Worm (Caenorhabditis elegans) whole organism, young adult: Measurements from ENCODE around the gene Y57E12B.1.
A peak's percentile ranks its signal among the peaks of the same experiment; 100 is the strongest.

Source experiments
- B0035.1 ChIP-seq: sonication (generic microtip); optimal IDR thresholded peaks from 2 replicates; lab custom pipeline; 2016; ENCODE audit warnings: missing genetic modification characterization, mild to moderate bottlenecking, missing compliant biosample characterization, missing genotype, missing genetic modification reagents
- B0261.1 ChIP-seq: sonication (generic microtip); optimal IDR thresholded peaks from 2 replicates; lab custom pipeline; 2016; ENCODE audit warnings: mild to moderate bottlenecking, missing genetic modification characterization, moderate library complexity, missing compliant biosample characterization
- B0336.3 ChIP-seq: fragments of 200-800 bp; sonication (Bioruptor generic); IDR thresholded peaks from 2 replicates; pipeline ENCODE4 v1.3.6; 2022; ENCODE audit warnings: missing genetic modification characterization, missing compliant biosample characterization
- C17E4.6 ChIP-seq: fragments of 200-800 bp; sonication (Bioruptor generic); IDR thresholded peaks from 2 replicates; pipeline ENCODE4 v1.3.6; 2022; ENCODE audit warnings: missing genetic modification reagents, missing genetic modification characterization, missing compliant biosample characterization
- F23B12.7 ChIP-seq: sonication (generic microtip); optimal IDR thresholded peaks from 2 replicates; lab custom pipeline; 2017; ENCODE audit warnings: missing genetic modification characterization, mild to moderate bottlenecking, missing compliant biosample characterization, antibody characterized with exemption, moderate library complexity; ENCODE audit not compliant: insufficient read depth
- F52B5.7 ChIP-seq: sonication (generic microtip); optimal IDR thresholded peaks from 2 replicates; lab custom pipeline; 2016; ENCODE audit warnings: mild to moderate bottlenecking, missing genetic modification characterization, missing compliant biosample characterization
- F57A8.1 ChIP-seq: fragments of 200-800 bp; sonication (Bioruptor generic); optimal IDR thresholded peaks from 2 replicates; lab custom pipeline; 2018; ENCODE audit warnings: mild to moderate bottlenecking, missing genetic modification characterization, moderate library complexity, missing compliant biosample characterization
- Y53G8AR.9 ChIP-seq: fragments of 200-800 bp; sonication (Bioruptor generic); conservative IDR thresholded peaks from 2 replicates; pipeline ENCODE4 v1.3.6; 2022; ENCODE audit warnings: missing genetic modification reagents, missing genetic modification characterization, missing compliant biosample characterization
- ama-1 ChIP-seq, 3 experiments: fragments of 150-350 bp in 1 of 3; sonication (generic microtip) in 2 of 3; optimal IDR thresholded peaks; 2 replicates each; lab custom pipeline; 2014 to 2018; ENCODE audit warnings: missing biosample characterization in 2 of 3, missing genetic modification characterization in 2 of 3, missing genetic modification reagents in 2 of 3
- atf-7 ChIP-seq: sonication (generic microtip); optimal IDR thresholded peaks from 2 replicates; lab custom pipeline; 2017; ENCODE audit warnings: mild to moderate bottlenecking, missing genetic modification characterization, missing compliant biosample characterization
- athp-1 ChIP-seq: sonication (generic microtip); optimal IDR thresholded peaks from 2 replicates; lab custom pipeline; 2017; ENCODE audit warnings: mild to moderate bottlenecking, missing genetic modification characterization, missing compliant biosample characterization
- attf-3 ChIP-seq: fragments of 200-800 bp; sonication (Bioruptor generic); conservative IDR thresholded peaks from 2 replicates; pipeline ENCODE4 v1.3.6; 2022; ENCODE audit warnings: missing genetic modification reagents, missing genetic modification characterization, missing compliant biosample characterization
- attf-5 ChIP-seq: fragments of 200-800 bp; sonication (Bioruptor generic); optimal IDR thresholded peaks from 2 replicates; lab custom pipeline; 2018; ENCODE audit warnings: mild to moderate bottlenecking, missing genetic modification characterization, missing compliant biosample characterization
- bed-1 ChIP-seq: fragments of 200-800 bp; sonication (Bioruptor generic); IDR thresholded peaks from 2 replicates; pipeline ENCODE4 v1.3.6; 2022; ENCODE audit warnings: missing genetic modification reagents, missing genetic modification characterization, missing compliant biosample characterization
- cebp-1 ChIP-seq, 2 experiments: fragments of 200-800 bp in 1 of 2; sonication (Bioruptor generic) in 1 of 2; sonication (generic microtip) in 1 of 2; IDR thresholded peaks in 1 of 2; optimal IDR thresholded peaks in 1 of 2; 2 replicates each; pipeline versions ENCODE4 v1.3.6 to Lab custom; 2017 to 2022; ENCODE audit warnings: missing compliant biosample characterization in 2 of 2, missing genetic modification characterization in 2 of 2, mild to moderate bottlenecking in 1 of 2, missing genetic modification reagents in 1 of 2, moderate library complexity in 1 of 2
- cebp-2 ChIP-seq: fragments of 200-800 bp; sonication (Bioruptor generic); IDR thresholded peaks from 2 replicates; pipeline ENCODE4 v1.3.6; 2022; ENCODE audit warnings: missing genetic modification characterization, missing compliant biosample characterization
- ceh-79 ChIP-seq: sonication (generic microtip); optimal IDR thresholded peaks from 2 replicates; lab custom pipeline; 2017; ENCODE audit warnings: mild to moderate bottlenecking, missing genetic modification characterization, missing compliant biosample characterization
- ceh-91 ChIP-seq: fragments of 200-800 bp; sonication (Bioruptor generic); IDR thresholded peaks from 2 replicates; pipeline ENCODE4 v1.3.6; 2022; ENCODE audit warnings: missing genetic modification reagents, missing genetic modification characterization, missing compliant biosample characterization
- die-1 ChIP-seq: sonication (generic microtip); optimal IDR thresholded peaks from 2 replicates; lab custom pipeline; 2016; ENCODE audit warnings: missing genotype, mild to moderate bottlenecking, missing genetic modification characterization, missing compliant biosample characterization
- egl-18 ChIP-seq: fragments of 200-800 bp; sonication (Bioruptor generic); IDR thresholded peaks from 2 replicates; pipeline ENCODE4 v1.3.6; 2022; ENCODE audit warnings: missing genetic modification reagents, missing genetic modification characterization, missing compliant biosample characterization
- ets-4 ChIP-seq: fragments of 200-800 bp; sonication (Bioruptor generic); optimal IDR thresholded peaks from 2 replicates; lab custom pipeline; 2018; ENCODE audit warnings: mild to moderate bottlenecking, missing genetic modification characterization, missing compliant biosample characterization
- hmg-1.2 ChIP-seq: fragments of 200-800 bp; sonication (Bioruptor generic); IDR thresholded peaks from 2 replicates; pipeline ENCODE4 v1.3.6; 2022; ENCODE audit warnings: missing genetic modification reagents, missing genetic modification characterization, missing compliant biosample characterization
- hmg-20 ChIP-seq: fragments of 200-800 bp; sonication (Bioruptor generic); IDR thresholded peaks from 2 replicates; pipeline ENCODE4 v1.3.6; 2022; ENCODE audit warnings: missing genetic modification reagents, missing genetic modification characterization, missing compliant biosample characterization
- let-526 ChIP-seq: fragments of 200-800 bp; sonication (Bioruptor generic); IDR thresholded peaks from 2 replicates; pipeline ENCODE4 v1.3.6; 2022; ENCODE audit warnings: missing genetic modification reagents, missing genetic modification characterization, missing compliant biosample characterization
- lin-35 ChIP-seq, 3 experiments: fragments of 150-350 bp in 2 of 3; sonication (generic microtip) in 1 of 3; optimal IDR thresholded peaks; 2 replicates each; lab custom pipeline; 2014 to 2018; ENCODE audit warnings: missing biosample characterization in 3 of 3, missing genetic modification characterization in 3 of 3, missing genetic modification reagents in 3 of 3
- lin-40 ChIP-seq: sonication (generic microtip); optimal IDR thresholded peaks from 2 replicates; lab custom pipeline; 2016; ENCODE audit warnings: missing genetic modification characterization, mild to moderate bottlenecking, missing compliant biosample characterization, missing genotype, missing genetic modification reagents
- lin-54 ChIP-seq: fragments of 200-800 bp; sonication (Bioruptor generic); optimal IDR thresholded peaks from 2 replicates; lab custom pipeline; 2018; ENCODE audit warnings: mild to moderate bottlenecking, missing genetic modification characterization, missing compliant biosample characterization
- lir-1 ChIP-seq: fragments of 200-800 bp; sonication (Bioruptor generic); conservative IDR thresholded peaks from 2 replicates; pipeline ENCODE4 v1.3.6; 2022; ENCODE audit warnings: missing genetic modification reagents, missing genetic modification characterization, missing compliant biosample characterization
- lsl-1 ChIP-seq: fragments of 200-800 bp; sonication (Bioruptor generic); optimal IDR thresholded peaks from 2 replicates; lab custom pipeline; 2018; ENCODE audit warnings: mild to moderate bottlenecking, missing genetic modification characterization, moderate library complexity, missing compliant biosample characterization
- mel-28 ChIP-seq: sonication (generic microtip); optimal IDR thresholded peaks from 2 replicates; lab custom pipeline; 2016; ENCODE audit warnings: borderline replicate concordance, mild to moderate bottlenecking, missing genetic modification characterization, missing compliant biosample characterization
- mxl-1 ChIP-seq: sonication (generic microtip); optimal IDR thresholded peaks from 2 replicates; lab custom pipeline; 2016; ENCODE audit warnings: missing genetic modification characterization, missing compliant biosample characterization
- nfyb-1 ChIP-seq: fragments of 200-800 bp; sonication (Bioruptor generic); IDR thresholded peaks from 2 replicates; pipeline ENCODE4 v1.3.6; 2022; ENCODE audit warnings: missing genetic modification reagents, missing genetic modification characterization, missing compliant biosample characterization
- nhr-120 ChIP-seq: fragments of 200-800 bp; sonication (Bioruptor generic); IDR thresholded peaks from 2 replicates; pipeline ENCODE4 v1.3.6; 2022; ENCODE audit warnings: missing genetic modification characterization, missing compliant biosample characterization
- nhr-80 ChIP-seq: sonication (generic microtip); optimal IDR thresholded peaks from 2 replicates; lab custom pipeline; 2016; ENCODE audit warnings: missing genetic modification characterization, missing compliant biosample characterization
- nhr-90 ChIP-seq: sonication (generic microtip); optimal IDR thresholded peaks from 2 replicates; lab custom pipeline; 2016; ENCODE audit warnings: missing genotype, mild to moderate bottlenecking, missing genetic modification characterization, missing compliant biosample characterization
- snpc-1.1 ChIP-seq: sonication (generic microtip); optimal IDR thresholded peaks from 2 replicates; lab custom pipeline; 2017; ENCODE audit warnings: missing genetic modification characterization, mild to moderate bottlenecking, missing compliant biosample characterization, antibody characterized with exemption, moderate library complexity, missing genotype, missing genetic modification reagents; ENCODE audit not compliant: insufficient read depth
- snpc-4 ChIP-seq, 5 experiments: fragments of 150-350 bp in 1 of 5; sonication (generic microtip) in 4 of 5; optimal IDR thresholded peaks; 2 replicates each; lab custom pipeline; 2014 to 2018; ENCODE audit warnings: missing genetic modification characterization in 5 of 5, missing biosample characterization in 3 of 5, antibody characterized with exemption in 2 of 5, mild to moderate bottlenecking in 2 of 5, missing compliant biosample characterization in 2 of 5, missing genotype in 2 of 5, moderate library complexity in 2 of 5, missing genetic modification reagents in 1 of 5
- sptf-2 ChIP-seq: fragments of 200-800 bp; sonication (Bioruptor generic); optimal IDR thresholded peaks from 2 replicates; lab custom pipeline; 2018; ENCODE audit warnings: mild to moderate bottlenecking, missing genetic modification characterization, missing compliant biosample characterization
- unc-130 ChIP-seq: sonication (generic microtip); optimal IDR thresholded peaks from 2 replicates; lab custom pipeline; 2016; ENCODE audit warnings: missing genetic modification reagents, missing genetic modification characterization, missing compliant biosample characterization
- xnd-1 ChIP-seq: sonication (generic microtip); optimal IDR thresholded peaks from 2 replicates; lab custom pipeline; 2016; ENCODE audit warnings: missing genotype, missing genetic modification reagents, missing genetic modification characterization, missing compliant biosample characterization
- zim-3 ChIP-seq: sonication (generic microtip); optimal IDR thresholded peaks from 2 replicates; lab custom pipeline; 2017; ENCODE audit warnings: mild to moderate bottlenecking, missing genetic modification characterization, moderate library complexity, missing compliant biosample characterization
- ztf-25 ChIP-seq: fragments of 200-800 bp; sonication (Bioruptor generic); IDR thresholded peaks from 2 replicates; pipeline ENCODE4 v1.3.6; 2022; ENCODE audit warnings: missing genetic modification reagents, missing genetic modification characterization, missing compliant biosample characterization
- ztf-26 ChIP-seq: sonication (generic microtip); optimal IDR thresholded peaks from 2 replicates; lab custom pipeline; 2017; ENCODE audit warnings: missing genetic modification characterization, missing compliant biosample characterization

The Y57E12B.1 gene

DNA sequence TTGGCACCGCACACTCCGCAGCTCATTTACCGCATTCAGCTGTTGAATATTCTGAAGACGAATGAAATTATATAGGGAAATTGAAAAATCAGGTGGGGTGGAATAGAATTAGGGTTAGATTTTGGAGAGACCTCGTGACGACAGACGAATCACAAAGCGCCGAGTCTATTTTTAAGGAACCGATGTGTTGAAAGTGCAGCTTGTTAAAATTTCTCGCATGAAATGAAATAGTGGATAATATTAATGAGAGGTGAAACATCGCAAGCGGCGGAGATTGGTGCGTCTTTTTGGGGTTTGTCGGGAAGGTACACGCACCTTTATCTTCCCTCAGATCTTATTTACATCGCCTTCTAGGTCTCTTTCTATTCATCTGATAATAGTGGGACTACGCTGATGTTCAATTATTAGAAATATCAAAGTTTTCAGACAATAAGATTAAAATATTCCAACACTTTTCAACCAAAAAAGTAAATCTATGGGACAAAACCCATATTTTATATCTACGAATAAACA, 41.4 kb downstream of the Y57E12B.1 start, which contains the start of gene nhr-140:
Gene nhr-140 (minus strand): TSS at position 51 of the 513 bp plus-strand sequence.
- TF ChIP-seq snpc-1.1 (tag; lab: Kevin White, UChicago), result no peak
- no peak for TF ChIP-seq F57A8.1 (GFP tag; lab: Kevin White, UChicago)

DNA sequence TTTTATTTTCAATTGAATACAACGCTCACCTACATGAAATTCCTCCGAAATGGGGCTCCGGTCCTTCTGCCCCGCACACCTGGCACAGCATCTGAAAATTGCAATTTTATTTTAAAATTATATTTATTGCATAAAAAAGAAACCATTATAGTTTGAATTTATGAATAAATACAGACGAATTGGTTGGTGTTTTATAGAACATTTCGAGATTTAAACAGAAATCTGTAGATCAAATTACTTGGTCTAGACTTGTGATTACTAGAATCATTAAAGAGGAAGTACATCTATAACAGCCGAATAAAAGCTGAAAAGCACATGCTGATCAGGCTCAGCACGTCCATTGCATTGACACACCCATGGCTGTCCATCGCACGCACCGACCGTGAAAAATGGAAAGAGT, 43.4 kb downstream of the Y57E12B.1 start, which contains the start of gene nhr-162:
Gene nhr-162 (minus strand): TSS at position 101 of the 400 bp plus-strand sequence.
- TF ChIP-seq cebp-2 (GFP tag; lab: Robert Waterston, UW) (no peak), B0336.3 (no peak), lin-35 (GFP tag; optimal IDR thresholded peaks at IDR 0.05; lab: Kevin White, UChicago) (no peak), B0261.1 (no peak), ama-1 (optimal IDR thresholded peaks at IDR 0.05; lab: Kevin White, UChicago) (no peak), ama-1 (GFP tag; optimal IDR thresholded peaks at IDR 0.05; lab: Kevin White, UChicago) (no peak), egl-18 (GFP tag; lab: Robert Waterston, UW) (no peak), zim-3 (no peak), ceh-91 (GFP tag; lab: Robert Waterston, UW) (no peak), F57A8.1 (GFP tag; lab: Kevin White, UChicago) (no peak), unc-130 (GFP tag; lab: Kevin White, UChicago) (no peak), hmg-20 (GFP tag; lab: Robert Waterston, UW) (no peak), lin-54 (GFP tag; lab: Kevin White, UChicago) (no peak), Y53G8AR.9 (GFP tag; lab: Robert Waterston, UW) (no peak), mel-28 (tag; lab: Kevin White, UChicago) (no peak)
- TF ChIP-seq, all 124 proteins: peak for 0

DNA sequence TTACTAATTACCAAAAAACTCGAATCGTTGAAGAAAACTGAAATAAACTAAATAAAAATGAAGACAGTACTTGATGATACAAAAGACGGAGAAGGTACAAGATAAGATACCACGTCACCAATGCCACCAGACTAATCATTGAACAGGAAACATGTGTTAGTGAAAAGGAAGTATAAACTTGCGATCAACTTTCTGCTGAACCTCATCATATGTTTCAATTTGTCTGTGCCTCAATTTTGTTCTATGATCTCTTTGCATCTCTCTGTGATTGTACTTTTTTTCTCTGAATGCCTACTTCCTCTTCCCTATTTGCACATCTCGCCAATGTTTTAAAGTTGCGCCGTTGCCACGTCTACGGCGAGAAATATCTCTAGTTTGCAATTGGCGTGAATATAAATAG, 45.7 kb downstream of the Y57E12B.1 start:
- no peak for TF ChIP-seq lin-35 (GFP tag; optimal IDR thresholded peaks at IDR 0.05; lab: Kevin White, UChicago)
- TF ChIP-seq snpc-1.1 (tag; lab: Kevin White, UChicago), result no peak
- TF ChIP-seq attf-5 (GFP tag; lab: Kevin White, UChicago), result peak; percentile 22
- TF ChIP-seq die-1, result peak; percentile 8
- TF ChIP-seq egl-18 (GFP tag; lab: Robert Waterston, UW), result no peak
- TF ChIP-seq nfyb-1 (GFP tag; lab: Robert Waterston, UW), result 0 out of 2 replicates have a peak, but pooled peaks have one; percentile 46
- no peak for TF ChIP-seq snpc-4 (GFP tag; optimal IDR thresholded peaks at IDR 0.05; lab: Kevin White, UChicago)
- TF ChIP-seq snpc-4 (tag; optimal IDR thresholded peaks at IDR 0.05; lab: Kevin White, UChicago), result no peak
- TF ChIP-seq sptf-2 (GFP tag; lab: Kevin White, UChicago), result no peak
- TF ChIP-seq nhr-90 (tag; lab: Kevin White, UChicago), result no peak
- no peak for TF ChIP-seq ets-4 (GFP tag; lab: Kevin White, UChicago)
- TF ChIP-seq lir-1 (GFP tag; lab: Robert Waterston, UW), result no peak
- TF ChIP-seq atf-7, result peak; percentile 58
- TF ChIP-seq ztf-25 (GFP tag; lab: Robert Waterston, UW), result no peak
- TF ChIP-seq cebp-1 (GFP tag; IDR thresholded peaks at IDR 0.05; lab: Robert Waterston, UW), result no peak
- peak; percentile 41 for TF ChIP-seq cebp-1 (tag; optimal IDR thresholded peaks at IDR 0.05; lab: Kevin White, UChicago)
- TF ChIP-seq ceh-79 (tag; lab: Kevin White, UChicago), result no peak
- TF ChIP-seq let-526 (GFP tag; lab: Robert Waterston, UW), result no peak
- no peak for TF ChIP-seq nhr-120 (GFP tag; lab: Robert Waterston, UW)
- no peak for TF ChIP-seq attf-3 (GFP tag; lab: Robert Waterston, UW)
- peak; percentile 44; the same call in 1 of the 2 replicates for TF ChIP-seq hmg-1.2
- TF ChIP-seq B0035.1 (tag; lab: Kevin White, UChicago), result no peak
- TF ChIP-seq ztf-26 (tag; lab: Kevin White, UChicago), result peak; percentile 52
- no peak for TF ChIP-seq xnd-1
- peak; percentile 66 for TF ChIP-seq nhr-80 (tag; lab: Kevin White, UChicago)
- TF ChIP-seq C17E4.6 (GFP tag; lab: Robert Waterston, UW), result no peak
- TF ChIP-seq lsl-1 (GFP tag; lab: Kevin White, UChicago), result no peak
- TF ChIP-seq bed-1 (GFP tag; lab: Robert Waterston, UW), result no peak
- TF ChIP-seq F23B12.7 (tag; lab: Kevin White, UChicago), result no peak
- no peak for TF ChIP-seq athp-1 (tag; lab: Kevin White, UChicago)
- no peak for TF ChIP-seq F52B5.7 (tag; lab: Kevin White, UChicago)
- TF ChIP-seq mxl-1 (tag; lab: Kevin White, UChicago), result no peak
- TF ChIP-seq lin-40, result peak; percentile 68
